Fruit fly (Drosophila melanogaster) whole organism, adult: ENCODE results near the gene Prosbeta2R2.

Source experiments
- CG11617 ChIP-seq: fragments of 200-800 bp; sonication (Bioruptor generic); optimal IDR thresholded peaks from 2 replicates; lab custom pipeline; 2017; ENCODE audit warnings: mild to moderate bottlenecking, missing biosample characterization, missing genetic modification reagents, missing genetic modification characterization
- CG33017 ChIP-seq: fragments of 200-800 bp; sonication (Bioruptor generic); optimal IDR thresholded peaks from 2 replicates; lab custom pipeline; 2018; ENCODE audit warnings: missing biosample characterization, mild to moderate bottlenecking, missing genetic modification characterization, moderate library complexity
- Mnt ChIP-seq: fragments of 200-800 bp; sonication (Bioruptor generic); optimal IDR thresholded peaks from 2 replicates; lab custom pipeline; 2016; ENCODE audit warnings: missing biosample characterization, mild to moderate bottlenecking, missing genetic modification characterization
- bab1 ChIP-seq: fragments of 200-800 bp; sonication (Bioruptor generic); optimal IDR thresholded peaks from 3 replicates; lab custom pipeline; 2019; ENCODE audit warnings: missing biosample characterization, mild to moderate bottlenecking, missing genetic modification characterization, moderate library complexity
- cnc ChIP-seq, 2 experiments: fragments of >200 bp; optimal IDR thresholded peaks; 2 replicates each; lab custom pipeline; 2017
- kay ChIP-seq: fragments of 200-800 bp; sonication (Bioruptor generic); peaks from one replicate; lab custom pipeline; 2016; ENCODE audit warnings: missing biosample characterization, missing genetic modification characterization, borderline replicate concordance
- pad ChIP-seq: fragments of 200-800 bp; sonication (Bioruptor generic); optimal IDR thresholded peaks from 3 replicates; lab custom pipeline; 2017; ENCODE audit warnings: missing biosample characterization, missing genetic modification characterization, mild to moderate bottlenecking, moderate library complexity, missing genetic modification reagents
- toe ChIP-seq: fragments of 200-800 bp; sonication (Bioruptor generic); optimal IDR thresholded peaks from 2 replicates; lab custom pipeline; 2016; ENCODE audit warnings: missing biosample characterization, missing genetic modification characterization

DNA sequence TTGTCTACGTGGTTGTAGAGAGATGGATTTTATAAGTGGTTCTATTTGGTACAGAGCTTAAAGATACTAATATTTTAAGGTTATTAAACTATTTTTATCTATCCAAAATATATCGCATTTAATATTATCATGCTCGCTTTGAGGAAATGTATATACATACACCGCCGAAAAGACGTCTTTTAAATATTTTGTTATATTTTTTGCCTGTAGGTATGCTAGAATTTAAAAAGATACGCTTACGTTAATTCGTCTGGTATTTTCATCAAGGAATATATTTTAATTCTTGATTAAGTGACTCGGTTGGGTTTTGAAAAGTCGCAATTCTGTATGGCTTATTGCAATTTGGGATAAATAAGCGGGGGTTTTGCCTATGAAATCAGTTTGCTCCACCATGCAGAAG lies 49.2 kb upstream of the Prosbeta2R2 start:
- TF ChIP-seq toe (GFP tag; lab: Kevin White, UChicago), result no peak
- TF ChIP-seq bab1, result peak; percentile 3
- TF ChIP-seq CG33017 (tag; lab: Kevin White, UChicago), result no peak
- no peak for TF ChIP-seq Mnt (GFP tag; lab: Kevin White, UChicago)
- TF ChIP-seq kay (GFP tag; lab: Kevin White, UChicago), result peak; percentile 87
- TF ChIP-seq pad (GFP tag; lab: Kevin White, UChicago), result no peak
- TF ChIP-seq cnc (optimal IDR thresholded peaks at IDR 0.05; lab: Kevin White, UChicago), result no peak
- no peak for TF ChIP-seq CG11617 (GFP tag; lab: Kevin White, UChicago)
